Fruit fly (Drosophila melanogaster) whole organism, prepupa: ENCODE data around the gene colt.

ENCODE experiments used
- CG6854 ChIP-seq: fragments of 200-800 bp; sonication (Bioruptor generic); optimal IDR thresholded peaks from 2 replicates; lab custom pipeline; 2017; ENCODE audit warnings: missing biosample characterization, mild to moderate bottlenecking, missing genetic modification characterization
- Lpt ChIP-seq: fragments of 200-800 bp; sonication (Bioruptor generic); optimal IDR thresholded peaks from 3 replicates; lab custom pipeline; 2016; ENCODE audit warnings: missing biosample characterization, missing genetic modification characterization
- dsx ChIP-seq: fragments of 200-800 bp; optimal IDR thresholded peaks from 3 replicates; lab custom pipeline; 2019; ENCODE audit warnings: missing biosample characterization, mild to moderate bottlenecking, missing genetic modification characterization, moderate library complexity; ENCODE audit not compliant: poor library complexity, severe bottlenecking
- fd85E ChIP-seq: fragments of 200-800 bp; sonication (Bioruptor generic); optimal IDR thresholded peaks from 3 replicates; lab custom pipeline; 2016; ENCODE audit warnings: missing biosample characterization, missing genetic modification characterization
- topi ChIP-seq: fragments of 200-800 bp; sonication (Bioruptor generic); optimal IDR thresholded peaks from 3 replicates; lab custom pipeline; 2016; ENCODE audit warnings: missing biosample characterization, missing genetic modification characterization

DNA sequence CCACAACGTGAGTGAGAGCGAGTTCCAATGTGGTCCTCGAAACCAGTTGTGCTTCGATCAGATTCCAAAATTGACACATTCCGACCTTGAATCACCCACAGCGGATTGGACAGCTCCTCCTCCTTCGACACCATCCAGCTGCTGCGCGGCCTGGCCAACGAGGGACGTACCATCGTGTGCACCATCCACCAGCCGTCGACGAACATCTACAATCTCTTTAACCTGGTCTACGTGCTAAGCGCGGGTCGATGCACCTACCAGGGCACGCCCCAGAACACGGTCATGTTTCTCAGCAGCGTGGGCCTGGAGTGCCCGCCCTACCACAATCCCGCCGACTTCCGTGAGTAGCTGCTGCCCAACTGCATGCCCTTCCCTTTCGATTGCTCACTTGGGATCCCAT is 32.3 kb downstream of the colt start:
- TF ChIP-seq dsx (GFP tag; lab: Kevin White, UChicago) (no peak), CG6854 (no peak), fd85E (no peak), topi (GFP tag; lab: Kevin White, UChicago) (no peak), Lpt (GFP tag; lab: Kevin White, UChicago) (no peak)
